Worm (Caenorhabditis elegans) whole organism, L4/young adult: ENCODE measurements around the gene ent-4.

Source experiments
- W03F9.2 ChIP-seq: fragments of 150-350 bp; optimal IDR thresholded peaks from 2 replicates; lab custom pipeline; 2014; ENCODE audit warnings: missing biosample characterization, missing genetic modification characterization
- dao-5 ChIP-seq: sonication (generic microtip); optimal IDR thresholded peaks from 2 replicates; lab custom pipeline; 2016; ENCODE audit warnings: missing genotype, missing genetic modification characterization, moderate library complexity, missing compliant biosample characterization
- him-1 ChIP-seq: sonication (generic microtip); optimal IDR thresholded peaks from 2 replicates; lab custom pipeline; 2016; ENCODE audit warnings: missing genotype, missing genetic modification reagents, missing genetic modification characterization, missing compliant biosample characterization

Gene ent-4

DNA sequence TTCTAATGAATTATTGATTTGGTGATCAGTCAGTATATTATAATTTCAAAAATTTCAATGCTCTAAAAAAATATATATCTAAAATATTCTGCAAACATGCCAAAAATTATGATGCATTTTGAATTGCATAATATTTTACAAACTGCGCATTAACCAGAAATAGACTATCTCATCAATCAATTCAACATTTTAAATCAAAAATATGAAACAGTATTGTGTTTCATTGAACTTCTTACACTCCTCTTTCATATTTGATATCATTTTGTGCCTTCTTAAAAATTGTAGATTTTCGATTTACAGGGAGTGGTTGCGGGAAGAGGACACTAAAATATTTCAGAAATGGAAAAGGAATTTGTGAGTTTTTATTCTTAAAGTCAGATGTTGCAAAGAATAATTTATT, at the start of gene ent-4:
TSS of gene ent-4 (plus strand) at position 301 of the 400 bp plus-strand sequence.
- no peak for TF ChIP-seq W03F9.2
- TF ChIP-seq dao-5, result no peak
- no peak for TF ChIP-seq him-1 (tag; lab: Kevin White, UChicago)

DNA sequence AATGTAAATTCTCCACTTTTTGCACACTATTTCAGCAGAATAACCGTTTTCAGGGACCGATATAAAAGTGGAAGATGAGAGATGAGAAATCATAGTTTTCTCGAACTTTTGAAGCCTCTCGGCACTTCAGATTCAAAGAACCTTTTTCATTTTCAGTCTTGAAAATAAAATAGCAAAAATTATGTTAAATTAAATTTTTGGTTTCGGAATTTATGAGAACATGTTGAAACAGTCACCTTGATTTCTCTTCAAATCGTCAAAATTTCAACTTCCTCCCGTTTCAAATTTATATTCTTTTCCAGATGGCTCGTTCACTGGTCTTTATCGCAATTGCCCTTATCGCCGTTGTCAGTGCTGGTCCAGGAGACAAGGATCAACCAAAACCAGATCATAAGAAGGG, 48.1 kb upstream of the ent-4 start, which contains the start of gene srlf-26:
TSS of gene srlf-26 (plus strand) at position 301 of the 400 bp plus-strand sequence.
- TF ChIP-seq W03F9.2, result no peak
- no peak for TF ChIP-seq him-1 (tag; lab: Kevin White, UChicago)
- TF ChIP-seq dao-5, result no peak

DNA sequence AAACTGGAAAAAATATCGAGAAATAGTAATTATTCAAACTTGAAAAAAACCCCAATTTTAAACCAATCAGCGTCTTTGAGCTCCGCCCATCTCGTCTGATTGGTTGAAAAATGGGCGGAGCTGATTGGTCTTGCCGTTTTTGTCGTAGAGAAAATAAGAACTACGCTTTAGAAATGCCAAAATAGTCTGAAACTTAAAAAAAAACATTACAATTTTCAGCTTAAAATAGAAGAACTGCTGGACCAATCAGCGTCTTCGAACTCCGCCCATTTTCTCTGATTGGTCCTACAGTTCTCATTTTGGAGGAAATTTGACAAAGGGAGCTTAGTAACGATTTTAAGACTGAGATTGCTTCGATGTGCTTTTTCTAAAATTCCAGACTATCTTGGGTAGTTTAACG, 47.2 kb upstream of the ent-4 start:
- no peak for TF ChIP-seq him-1 (tag; lab: Kevin White, UChicago)
- TF ChIP-seq W03F9.2, result no peak
- no peak for TF ChIP-seq dao-5

DNA sequence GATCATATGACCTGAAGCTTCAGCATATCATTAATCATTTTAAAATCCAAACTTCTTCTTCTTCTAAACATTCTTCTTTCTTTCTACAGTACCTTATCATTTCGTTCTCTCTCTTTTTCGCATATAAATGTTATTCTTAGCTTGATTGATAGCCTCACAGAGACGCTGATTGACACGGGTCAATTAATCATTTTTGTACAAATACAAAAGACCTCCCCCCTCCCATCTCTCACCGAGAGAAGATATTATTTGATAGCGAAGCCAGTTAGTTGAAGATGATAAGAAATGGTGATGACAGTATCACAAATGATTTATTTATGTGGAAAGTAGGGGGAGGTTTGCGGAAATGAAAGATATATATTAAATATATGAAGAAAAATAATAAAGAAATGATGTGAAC, 44.0 kb upstream of the ent-4 start:
- TF ChIP-seq W03F9.2 (no peak), dao-5 (no peak), him-1 (tag; lab: Kevin White, UChicago) (no peak)

DNA sequence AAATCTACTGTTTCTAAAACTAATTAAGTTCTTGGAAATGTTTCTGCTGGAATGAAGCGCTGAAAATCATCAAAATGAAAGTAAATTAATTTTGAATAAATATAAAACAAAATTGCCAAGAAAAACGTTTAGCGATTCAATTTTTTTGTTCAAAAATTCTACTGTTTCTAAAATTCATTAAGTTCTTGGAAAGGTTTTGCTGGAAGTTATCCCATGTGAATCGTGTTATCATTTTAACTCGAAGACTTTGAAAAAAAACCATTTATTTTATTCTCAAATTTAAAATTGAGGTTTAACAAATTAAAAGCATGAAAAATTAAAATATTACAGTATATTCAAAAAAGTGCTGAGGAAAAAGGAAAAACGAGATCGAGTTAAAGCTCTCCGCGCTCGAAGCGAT, 41.9 kb upstream of the ent-4 start:
- TF ChIP-seq him-1 (tag; lab: Kevin White, UChicago) (no peak), W03F9.2 (no peak), dao-5 (no peak)

DNA sequence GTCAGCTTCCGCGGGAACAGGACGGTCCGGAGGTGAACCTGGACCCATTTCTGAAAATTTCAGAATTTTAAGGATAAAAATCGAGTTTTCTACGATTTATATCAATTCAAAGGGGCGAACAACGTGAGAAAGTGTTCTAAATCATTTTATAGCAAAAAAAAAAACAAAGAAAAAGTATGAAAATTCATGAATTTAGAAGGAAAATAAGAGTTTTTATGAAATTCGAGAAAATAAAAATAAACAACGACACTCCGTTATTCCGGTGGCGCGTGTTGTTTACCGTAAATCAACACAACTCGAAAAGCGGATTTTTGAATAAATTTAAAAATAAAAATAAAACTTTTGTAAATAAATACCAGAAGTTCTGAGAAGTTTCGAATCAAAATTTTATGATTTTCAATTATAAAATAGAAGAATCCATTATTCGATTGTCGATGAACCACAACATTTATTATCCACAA, 39.7 kb upstream of the ent-4 start, which contains the start of gene nyn-1:
TSS of gene nyn-1 (minus strand) at position 51 of the 461 bp plus-strand sequence.
- TF ChIP-seq dao-5 (no peak), him-1 (tag; lab: Kevin White, UChicago) (no peak)

DNA sequence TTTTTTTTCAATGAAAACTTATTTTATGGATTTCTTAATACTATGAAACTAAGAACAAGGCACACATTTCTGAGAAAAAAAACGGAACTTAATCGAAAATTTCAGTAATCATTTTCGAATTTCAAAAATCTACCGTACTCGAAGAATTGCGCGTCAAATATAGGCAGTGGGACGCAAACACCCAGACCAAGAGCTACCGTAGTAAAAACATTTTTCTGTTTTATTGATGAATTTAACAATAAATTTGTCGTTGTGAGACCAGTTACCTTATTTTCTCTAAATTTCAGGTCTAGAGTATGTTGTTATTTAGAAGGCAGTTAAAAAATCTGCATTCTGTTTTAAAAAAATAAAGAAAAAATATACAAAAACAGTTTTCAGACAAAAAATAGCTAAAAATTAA, 39.1 kb upstream of the ent-4 start:
- no peak for TF ChIP-seq dao-5
- no peak for TF ChIP-seq him-1 (tag; lab: Kevin White, UChicago)

DNA sequence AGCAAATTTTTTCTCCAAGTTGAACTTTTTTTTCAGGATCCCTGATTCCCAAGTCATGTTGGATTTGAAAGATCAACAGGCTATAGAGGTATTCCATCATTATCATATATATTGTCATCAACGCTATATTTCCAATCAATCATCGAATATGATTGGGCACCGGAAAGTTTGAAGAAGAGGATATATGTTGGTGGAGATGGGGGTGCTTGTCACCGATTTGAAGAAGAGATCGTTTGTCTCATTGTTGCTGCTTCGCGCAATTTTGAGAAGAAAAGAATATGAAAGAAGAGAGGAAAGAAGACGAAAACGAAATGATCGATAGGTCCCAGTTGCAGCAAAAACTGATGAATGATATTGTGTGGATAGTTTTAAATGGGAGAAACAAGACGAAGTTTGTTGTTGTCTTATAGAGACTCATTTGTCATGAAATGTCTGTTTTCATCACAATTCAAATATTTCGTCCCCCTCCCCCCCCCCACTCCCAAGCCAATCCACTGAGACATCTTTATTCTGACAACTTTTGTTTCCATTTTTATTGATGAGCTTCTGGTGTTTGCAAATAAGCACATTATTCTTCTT, 37.3 kb upstream of the ent-4 start, which contains the start of gene T23G4.2:
TSS of gene T23G4.2 (minus strand) at position 255 of the 579 bp plus-strand sequence.
- TF ChIP-seq him-1 (tag; lab: Kevin White, UChicago) (peak; percentile 14), dao-5 (no peak)

DNA sequence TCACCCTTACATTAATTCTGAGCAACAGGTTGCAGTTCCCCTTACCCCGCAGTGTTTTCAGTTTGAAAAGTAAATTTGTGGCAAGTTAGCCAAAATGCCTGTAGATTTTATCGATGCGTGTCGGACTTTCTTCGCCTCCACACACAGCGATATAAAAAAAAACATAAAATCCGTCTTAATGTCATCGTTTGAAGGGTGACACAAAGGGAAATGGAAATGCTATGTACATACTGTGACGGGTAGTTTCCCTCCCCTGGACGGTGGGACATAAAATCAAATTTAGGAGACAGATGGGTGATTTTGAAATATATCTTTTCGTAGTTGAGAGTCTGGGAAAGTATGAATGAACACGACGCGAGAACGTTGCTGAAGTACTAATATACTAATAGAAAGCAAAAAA, 34.2 kb upstream of the ent-4 start:
- TF ChIP-seq W03F9.2 (no peak), dao-5 (no peak), him-1 (tag; lab: Kevin White, UChicago) (no peak)

DNA sequence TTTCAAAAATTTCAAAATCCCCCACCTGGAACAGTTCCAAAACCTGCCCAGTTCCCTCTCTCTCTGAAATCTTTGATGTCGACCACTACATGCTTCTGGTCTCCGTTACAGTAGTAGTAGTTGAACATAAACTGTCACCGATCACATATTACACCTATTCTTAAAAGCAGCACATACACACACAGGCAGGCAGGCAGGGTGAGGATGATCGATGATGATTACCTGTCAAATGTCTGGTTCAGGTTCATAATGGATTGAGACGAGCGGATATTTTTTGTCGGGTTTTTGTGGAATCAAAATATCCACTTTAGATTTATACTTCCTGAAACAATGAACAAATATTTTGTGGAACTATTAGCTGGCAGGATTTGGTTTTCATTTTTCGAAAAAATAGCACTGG, 32.8 kb upstream of the ent-4 start:
- TF ChIP-seq W03F9.2 (no peak), dao-5 (no peak), him-1 (tag; lab: Kevin White, UChicago) (no peak)

DNA sequence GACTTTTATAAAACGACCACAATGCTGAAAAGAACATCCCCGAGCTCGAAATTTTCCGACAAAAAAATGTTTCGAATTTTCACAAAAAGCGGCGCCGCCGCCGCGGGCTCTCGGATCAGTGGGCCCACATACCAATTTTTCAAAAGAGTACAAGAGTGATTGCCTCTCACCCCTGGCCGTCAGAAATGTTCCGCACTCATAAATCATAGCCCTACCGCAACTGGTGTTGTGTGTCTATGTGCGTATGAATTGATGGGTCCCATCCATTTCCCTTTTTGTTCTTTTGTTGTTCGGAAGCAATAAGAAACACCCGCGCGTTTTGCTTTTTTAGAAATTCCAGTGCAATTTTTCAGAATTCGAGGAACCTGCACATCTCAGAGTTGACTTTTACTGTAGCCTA, 32.1 kb upstream of the ent-4 start:
- no peak for TF ChIP-seq him-1 (tag; lab: Kevin White, UChicago)
- no peak for TF ChIP-seq dao-5
- no peak for TF ChIP-seq W03F9.2

DNA sequence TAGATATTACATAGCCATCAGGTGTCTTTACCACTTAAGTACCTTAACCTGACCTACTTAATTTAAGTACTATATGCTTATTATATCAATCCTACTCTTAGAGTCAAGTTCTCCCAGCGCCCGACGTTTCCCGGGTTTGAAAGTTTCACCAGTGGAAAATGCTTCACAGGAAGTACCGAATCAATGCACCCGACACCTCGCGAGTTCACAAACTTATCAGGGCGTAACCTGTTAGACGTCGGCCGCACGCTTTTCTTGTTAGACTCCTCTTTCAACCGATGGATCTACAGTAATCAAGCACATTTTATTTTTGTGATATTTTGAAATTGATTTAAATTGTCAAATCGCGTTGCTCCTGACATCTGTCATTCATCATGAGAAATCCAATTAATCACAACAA, 31.4 kb upstream of the ent-4 start:
- TF ChIP-seq him-1 (tag; lab: Kevin White, UChicago) (no peak), dao-5 (no peak), W03F9.2 (no peak)

DNA sequence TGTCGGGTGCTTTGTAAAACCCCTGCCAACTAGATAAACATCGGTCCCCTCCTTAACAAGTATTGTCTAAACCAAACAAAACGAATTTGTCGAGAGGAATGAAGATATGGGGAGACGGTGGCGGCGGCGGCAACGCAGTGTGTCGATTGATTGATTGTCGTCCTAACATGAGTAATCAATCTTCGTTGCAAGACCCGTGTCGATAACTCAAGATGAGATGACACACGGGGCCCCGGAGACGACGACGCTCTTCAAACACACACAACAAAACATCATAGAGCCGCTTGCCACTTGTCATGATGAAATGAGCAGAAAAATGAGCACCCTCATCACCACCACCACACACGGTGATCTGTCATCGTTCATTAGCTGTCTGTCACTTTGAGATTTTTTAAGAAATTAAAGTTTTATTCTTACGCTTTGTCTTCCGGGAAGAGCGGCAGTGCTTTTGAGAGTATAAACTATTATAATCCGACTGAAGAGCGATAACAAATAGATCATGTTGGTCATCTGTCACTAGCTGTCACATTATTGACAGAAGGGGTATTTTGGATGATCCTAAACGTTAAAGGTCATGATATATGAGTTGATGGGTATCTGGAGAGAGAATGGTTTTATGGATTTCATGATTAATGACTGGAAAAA, 30.9 kb upstream of the ent-4 start:
- no peak for TF ChIP-seq him-1 (tag; lab: Kevin White, UChicago)
- no peak for TF ChIP-seq dao-5
- TF ChIP-seq W03F9.2, result no peak

DNA sequence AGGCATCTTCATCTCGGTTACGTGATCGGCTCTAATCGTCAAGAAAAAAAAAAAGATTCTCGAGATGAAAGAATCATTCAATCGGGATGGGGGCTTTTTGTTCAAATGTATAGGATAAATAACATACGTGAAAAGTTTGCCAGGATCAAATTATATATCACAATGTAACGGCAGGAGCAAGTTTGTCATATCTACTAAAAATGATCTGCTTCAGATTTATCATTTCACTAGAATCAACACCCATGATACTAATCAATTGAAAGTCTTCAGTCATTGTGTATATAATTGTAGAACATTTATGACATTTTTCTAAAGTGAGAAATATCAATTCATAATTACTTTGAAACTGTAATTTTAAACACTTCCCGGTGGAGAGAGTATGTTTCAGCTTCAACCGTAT, 29.8 kb upstream of the ent-4 start:
- TF ChIP-seq dao-5 (no peak), W03F9.2 (no peak), him-1 (tag; lab: Kevin White, UChicago) (no peak)

DNA sequence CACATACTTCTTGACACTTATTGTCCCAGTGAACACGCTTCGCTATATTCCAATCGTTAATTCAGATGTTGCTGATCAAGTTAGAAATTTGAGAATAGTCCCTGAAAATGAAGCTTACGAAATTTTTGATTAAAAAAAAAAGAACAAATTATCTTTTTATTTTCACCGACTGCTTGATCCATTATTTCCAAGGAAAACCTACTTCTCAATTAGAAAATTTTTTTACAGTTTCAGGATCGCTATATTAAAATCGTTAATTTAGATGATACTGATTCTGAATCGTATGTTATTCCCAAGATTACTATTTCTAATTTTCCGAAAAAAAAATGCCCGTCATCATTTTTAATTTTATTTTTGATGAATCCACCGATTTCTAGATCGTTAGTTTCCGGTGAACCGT, 28.1 kb upstream of the ent-4 start, which contains the start of gene T23G4.127:
TSS of gene T23G4.127 (minus strand) at position 101 of the 400 bp plus-strand sequence.
- TF ChIP-seq him-1 (tag; lab: Kevin White, UChicago), result no peak
- no peak for TF ChIP-seq W03F9.2
- no peak for TF ChIP-seq dao-5
